Fruit fly (Drosophila melanogaster) whole organism, embryonic: ENCODE results near the gene Nse1.

Experiments used
- Asciz ChIP-seq: fragments of 200-800 bp; sonication (Bioruptor generic); optimal IDR thresholded peaks from 2 replicates; lab custom pipeline; 2017; ENCODE audit warnings: missing biosample characterization, mild to moderate bottlenecking, missing genetic modification characterization, missing genetic modification reagents
- Bteb2 ChIP-seq: fragments of 200-800 bp; sonication (Bioruptor generic); optimal IDR thresholded peaks from 2 replicates; lab custom pipeline; 2016; ENCODE audit warnings: missing biosample characterization, missing genetic modification characterization
- CG10267 ChIP-seq: fragments of 200-800 bp; sonication (Bioruptor generic); optimal IDR thresholded peaks from 2 replicates; lab custom pipeline; 2018; ENCODE audit warnings: missing biosample characterization, mild to moderate bottlenecking, missing genetic modification characterization, moderate library complexity
- CG12299 ChIP-seq: fragments of 200-800 bp; sonication (Bioruptor generic); optimal IDR thresholded peaks from 2 replicates; lab custom pipeline; 2018; ENCODE audit warnings: missing biosample characterization, mild to moderate bottlenecking, missing genetic modification characterization
- CG13775 ChIP-seq: fragments of 200-800 bp; sonication (Bioruptor generic); optimal IDR thresholded peaks from 3 replicates; lab custom pipeline; 2017; ENCODE audit warnings: missing biosample characterization, mild to moderate bottlenecking, missing genetic modification characterization
- CG16779 ChIP-seq: fragments of 200-800 bp; sonication (Bioruptor generic); IDR thresholded peaks from 2 replicates; pipeline ENCODE4 v1.3.6; 2022; ENCODE audit warnings: missing biosample characterization, missing genetic modification characterization
- CG16863 ChIP-seq: fragments of 200-800 bp; sonication (Bioruptor generic); optimal IDR thresholded peaks from 3 replicates; lab custom pipeline; 2016; ENCODE audit warnings: missing biosample characterization, missing genetic modification characterization
- CG1832 ChIP-seq: fragments of 200-800 bp; sonication (Bioruptor generic); optimal IDR thresholded peaks from 2 replicates; lab custom pipeline; 2017; ENCODE audit warnings: missing biosample characterization, mild to moderate bottlenecking, missing genetic modification characterization, inconsistent platforms
- CG18476 ChIP-seq: fragments of 200-800 bp; sonication (Bioruptor generic); optimal IDR thresholded peaks from 2 replicates; lab custom pipeline; 2016; ENCODE audit warnings: missing biosample characterization, mild to moderate bottlenecking, missing genetic modification characterization
- CG32767 ChIP-seq: fragments of 200-800 bp; sonication (Bioruptor generic); IDR thresholded peaks from 2 replicates; pipeline ENCODE4 v1.3.6; 2022; ENCODE audit warnings: missing biosample characterization, missing genetic modification characterization
- CG4617 ChIP-seq: fragments of 200-800 bp; sonication (Bioruptor generic); optimal IDR thresholded peaks from 3 replicates; lab custom pipeline; 2016; ENCODE audit warnings: missing biosample characterization, missing genetic modification characterization, borderline replicate concordance
- CG4820 ChIP-seq: fragments of 200-800 bp; sonication (Bioruptor generic); optimal IDR thresholded peaks from 3 replicates; lab custom pipeline; 2016; ENCODE audit warnings: missing biosample characterization, missing genetic modification characterization
- CG7271 ChIP-seq: fragments of 200-800 bp; sonication (Bioruptor generic); optimal IDR thresholded peaks from 2 replicates; lab custom pipeline; 2018; ENCODE audit warnings: missing biosample characterization, mild to moderate bottlenecking, missing genetic modification characterization, moderate library complexity
- CG7745 ChIP-seq: fragments of 200-800 bp; sonication (Bioruptor generic); optimal IDR thresholded peaks from 2 replicates; lab custom pipeline; 2018; ENCODE audit warnings: missing biosample characterization, mild to moderate bottlenecking, missing genetic modification characterization, moderate library complexity
- CG7987 ChIP-seq: fragments of 200-800 bp; sonication (Bioruptor generic); optimal IDR thresholded peaks from 2 replicates; lab custom pipeline; 2018; ENCODE audit warnings: missing biosample characterization, mild to moderate bottlenecking, missing genetic modification characterization, moderate library complexity
- CG9727 ChIP-seq: fragments of 200-800 bp; sonication (Bioruptor generic); optimal IDR thresholded peaks from 3 replicates; lab custom pipeline; 2017; ENCODE audit warnings: missing biosample characterization, mild to moderate bottlenecking, missing genetic modification characterization
- Doc2 ChIP-seq: fragments of 200-800 bp; sonication (Bioruptor generic); IDR thresholded peaks from 2 replicates; pipeline ENCODE4 v1.3.6; 2022; ENCODE audit warnings: missing biosample characterization, missing genetic modification characterization
- Fer1 ChIP-seq: fragments of 200-800 bp; sonication (Bioruptor generic); optimal IDR thresholded peaks from 2 replicates; lab custom pipeline; 2017; ENCODE audit warnings: missing biosample characterization, mild to moderate bottlenecking, missing genetic modification characterization
- H2.0 ChIP-seq: fragments of 200-800 bp; sonication (Bioruptor generic); IDR thresholded peaks from 2 replicates; pipeline ENCODE4 v1.3.6; 2022; ENCODE audit warnings: missing biosample characterization, missing genetic modification characterization
- Lhr ChIP-seq: fragments of 200-800 bp; sonication (Bioruptor generic); optimal IDR thresholded peaks from 3 replicates; lab custom pipeline; 2017; ENCODE audit warnings: mild to moderate bottlenecking, missing biosample characterization, missing genetic modification reagents, missing genetic modification characterization
- MESR4 ChIP-seq: fragments of 200-800 bp; sonication (Bioruptor generic); optimal IDR thresholded peaks from 2 replicates; lab custom pipeline; 2018; ENCODE audit warnings: missing biosample characterization, mild to moderate bottlenecking, missing genetic modification characterization, moderate library complexity
- Med ChIP-seq: fragments of 200-800 bp; sonication (Bioruptor generic); peaks from one replicate; lab custom pipeline; 2016; ENCODE audit warnings: missing biosample characterization, missing genetic modification characterization, mild to moderate bottlenecking, inconsistent platforms, moderate library complexity
- NFAT ChIP-seq: fragments of 200-800 bp; sonication (Bioruptor generic); IDR thresholded peaks from 2 replicates; pipeline ENCODE4 v1.3.6; 2022; ENCODE audit warnings: missing biosample characterization, missing genetic modification characterization
- Nf-YC ChIP-seq: fragments of 200-800 bp; optimal IDR thresholded peaks from 3 replicates; lab custom pipeline; 2019; ENCODE audit warnings: missing biosample characterization, mild to moderate bottlenecking, missing genetic modification characterization, moderate library complexity
- NfI ChIP-seq: fragments of 200-800 bp; sonication (Bioruptor generic); optimal IDR thresholded peaks from 3 replicates; lab custom pipeline; 2018; ENCODE audit warnings: missing biosample characterization, mild to moderate bottlenecking, missing genetic modification characterization, moderate library complexity
- PHDP ChIP-seq: fragments of 200-800 bp; sonication (Bioruptor generic); optimal IDR thresholded peaks from 3 replicates; lab custom pipeline; 2018; ENCODE audit warnings: missing biosample characterization, mild to moderate bottlenecking, missing genetic modification characterization, moderate library complexity
- Scr ChIP-seq: fragments of 200-800 bp; sonication (Bioruptor generic); IDR thresholded peaks from 2 replicates; pipeline ENCODE4 v1.3.6; 2022; ENCODE audit warnings: missing biosample characterization, missing genetic modification characterization; ENCODE audit not compliant: partially characterized antibody
- Sin3A ChIP-seq: fragments of >200 bp; optimal IDR thresholded peaks from 2 replicates; lab custom pipeline; 2018
- Tbp ChIP-seq: fragments of >200 bp; optimal IDR thresholded peaks from 2 replicates; lab custom pipeline; 2018; ENCODE audit warnings: missing biosample characterization, missing genetic modification characterization
- YL-1 ChIP-seq: fragments of 200-800 bp; sonication (Bioruptor generic); optimal IDR thresholded peaks from 3 replicates; lab custom pipeline; 2017; ENCODE audit warnings: missing biosample characterization, mild to moderate bottlenecking, missing genetic modification characterization
- ap ChIP-seq: fragments of 200-800 bp; sonication (Bioruptor generic); IDR thresholded peaks from 2 replicates; pipeline ENCODE4 v1.3.6; 2022; ENCODE audit warnings: missing biosample characterization, missing genetic modification characterization
- ara ChIP-seq: fragments of 200-800 bp; sonication (Bioruptor generic); IDR thresholded peaks from 2 replicates; pipeline ENCODE4 v1.3.6; 2022; ENCODE audit warnings: missing biosample characterization, missing genetic modification characterization
- chif ChIP-seq, 2 experiments: fragments of 200-800 bp; sonication (Bioruptor generic); optimal IDR thresholded peaks; 3 replicates each; lab custom pipeline; 2016; ENCODE audit warnings: missing biosample characterization in 2 of 2, missing genetic modification characterization in 2 of 2
- da ChIP-seq: fragments of 200-800 bp; sonication (Bioruptor generic); optimal IDR thresholded peaks from 2 replicates; lab custom pipeline; 2016; ENCODE audit warnings: missing biosample characterization, missing genetic modification characterization
- emc ChIP-seq: fragments of 200-800 bp; sonication (Bioruptor generic); optimal IDR thresholded peaks from 2 replicates; lab custom pipeline; 2016; ENCODE audit warnings: missing biosample characterization, missing genetic modification characterization
- esg ChIP-seq: fragments of 200-800 bp; sonication (Bioruptor generic); conservative IDR thresholded peaks from 2 replicates; pipeline ENCODE4 v1.3.6; 2022; ENCODE audit warnings: missing biosample characterization, missing genetic modification characterization
- fd64A ChIP-seq: fragments of 200-800 bp; sonication (Bioruptor generic); optimal IDR thresholded peaks from 3 replicates; lab custom pipeline; 2018; ENCODE audit warnings: missing biosample characterization, mild to moderate bottlenecking, missing genetic modification characterization
- hbn ChIP-seq: fragments of 200-800 bp; sonication (Bioruptor generic); IDR thresholded peaks from 2 replicates; pipeline ENCODE4 v1.3.6; 2022; ENCODE audit warnings: missing biosample characterization, missing genetic modification characterization; ENCODE audit not compliant: partially characterized antibody
- luna ChIP-seq: fragments of 200-800 bp; sonication (Bioruptor generic); optimal IDR thresholded peaks from 2 replicates; lab custom pipeline; 2016; ENCODE audit warnings: missing biosample characterization, missing genetic modification characterization
- oc ChIP-seq: fragments of 200-800 bp; sonication (Bioruptor generic); optimal IDR thresholded peaks from 2 replicates; lab custom pipeline; 2018; ENCODE audit warnings: missing biosample characterization, mild to moderate bottlenecking, missing genetic modification characterization, moderate library complexity
- pan ChIP-seq, 4 experiments: fragments of >200 bp in 3 of 4; fragments of 200-800 bp in 1 of 4; sonication (Bioruptor generic) in 1 of 4; optimal IDR thresholded peaks in 3 of 4; IDR thresholded peaks in 1 of 4; 2 replicates each; pipeline versions ENCODE4 v1.3.6 to Lab custom; 2017 to 2022; ENCODE audit warnings: missing biosample characterization in 2 of 4, missing genetic modification characterization in 2 of 4, mixed read lengths in 1 of 4
- pnt ChIP-seq: fragments of 200-800 bp; sonication (Bioruptor generic); optimal IDR thresholded peaks from 3 replicates; lab custom pipeline; 2016; ENCODE audit warnings: missing biosample characterization, missing genetic modification characterization
- ro ChIP-seq: fragments of 200-800 bp; sonication (Bioruptor generic); IDR thresholded peaks from 2 replicates; pipeline ENCODE4 v1.3.6; 2022; ENCODE audit warnings: missing biosample characterization, missing genetic modification characterization
- sens ChIP-seq: fragments of 200-800 bp; sonication (Bioruptor generic); peaks from one replicate; lab custom pipeline; 2016; ENCODE audit warnings: missing biosample characterization, missing genetic modification characterization
- twi ChIP-seq: fragments of 200-800 bp; optimal IDR thresholded peaks from 2 replicates; lab custom pipeline; 2019; ENCODE audit warnings: missing biosample characterization, mild to moderate bottlenecking, missing genetic modification characterization, moderate library complexity
- vfl ChIP-seq: fragments of 200-800 bp; sonication (Bioruptor generic); optimal IDR thresholded peaks from 2 replicates; lab custom pipeline; 2016; ENCODE audit warnings: missing biosample characterization, missing genetic modification characterization
- vnd ChIP-seq: fragments of 200-800 bp; sonication (Bioruptor generic); IDR thresholded peaks from 3 replicates; pipeline ENCODE4 v1.3.6; 2022; ENCODE audit warnings: missing biosample characterization, missing genetic modification characterization; ENCODE audit not compliant: partially characterized antibody
- wek ChIP-seq: fragments of 200-800 bp; sonication (Bioruptor generic); optimal IDR thresholded peaks from 3 replicates; lab custom pipeline; 2018; ENCODE audit warnings: missing biosample characterization, mild to moderate bottlenecking, missing genetic modification characterization, moderate library complexity
- z ChIP-seq: fragments of 200-800 bp; sonication (Bioruptor generic); IDR thresholded peaks from 3 replicates; pipeline ENCODE4 v1.3.6; 2022; ENCODE audit warnings: missing biosample characterization, missing genetic modification characterization
- zen ChIP-seq: fragments of 200-800 bp; sonication (Bioruptor generic); optimal IDR thresholded peaks from 3 replicates; lab custom pipeline; 2018; ENCODE audit warnings: missing biosample characterization, mild to moderate bottlenecking, missing genetic modification characterization, moderate library complexity

Nse1 gene

DNA sequence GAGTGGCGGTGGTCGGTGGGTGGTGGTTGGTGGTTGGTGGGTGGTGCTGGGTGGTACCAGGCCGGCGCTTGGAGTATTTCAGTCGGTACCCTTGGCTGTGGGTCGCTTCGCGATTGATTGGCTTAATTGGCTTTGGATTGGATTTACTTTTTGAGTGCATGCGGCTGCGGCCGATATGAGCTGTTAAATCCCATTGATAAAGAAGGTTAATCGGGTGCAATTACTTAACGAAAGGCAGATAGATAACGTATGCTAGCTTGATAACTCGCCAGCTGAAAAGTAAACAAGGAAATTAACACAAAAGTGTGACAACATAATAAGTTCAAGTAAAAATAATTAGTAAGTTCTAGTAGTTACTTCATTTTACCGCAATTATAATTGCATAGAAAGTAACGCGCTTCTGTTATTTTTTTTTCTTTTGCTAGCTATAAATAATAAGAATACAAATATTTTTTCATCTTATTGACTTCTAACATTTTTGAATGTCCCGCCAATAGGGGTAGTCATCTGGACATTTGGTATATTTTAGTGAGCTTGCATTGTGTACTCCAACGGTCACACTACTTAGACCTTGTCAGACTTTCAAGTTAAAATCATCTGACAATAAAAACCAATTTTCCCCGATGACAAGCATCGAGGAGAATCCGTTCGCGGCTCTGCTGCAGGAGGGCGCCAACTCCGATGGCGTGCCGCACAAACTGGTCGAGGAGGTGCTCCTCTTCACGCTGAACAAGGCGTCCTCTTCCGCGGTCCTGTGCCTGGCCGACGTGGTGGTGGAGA lies 19.3 kb downstream of the Nse1 start, which contains the start of the genes CG31636 and Ube4A (continued):
- TF ChIP-seq NFAT (GFP tag; lab: Robert Waterston, UW) (no peak), MESR4 (peak; percentile 82), emc (GFP tag; lab: Kevin White, UChicago) (no peak), H2.0 (GFP tag; lab: Robert Waterston, UW) (no peak), PHDP (tag; lab: Kevin White, UChicago) (no peak), Scr (GFP tag; lab: Robert Waterston, UW) (no peak), esg (no peak), chif (GFP tag; optimal IDR thresholded peaks at IDR 0.05; lab: Kevin White, UChicago) (no peak), CG16779 (GFP tag; lab: Robert Waterston, UW) (no peak), ara (no peak), Doc2 (GFP tag; lab: Robert Waterston, UW) (no peak), pnt (GFP tag; lab: Kevin White, UChicago) (no peak), luna (GFP tag; lab: Kevin White, UChicago) (no peak), wek (peak; percentile 96), CG32767 (GFP tag; lab: Robert Waterston, UW) (no peak), CG7271 (tag; lab: Kevin White, UChicago) (no peak), CG13775 (GFP tag; lab: Kevin White, UChicago) (no peak), vfl (GFP tag; lab: Kevin White, UChicago) (no peak), YL-1 (GFP tag; lab: Kevin White, UChicago) (peak; percentile 30), CG7987 (GFP tag; lab: Kevin White, UChicago) (no peak), Nf-YC (no peak), CG7745 (tag; lab: Kevin White, UChicago) (peak; percentile 86), Tbp (GFP tag; lab: Kevin White, UChicago) (no peak), hbn (GFP tag; lab: Robert Waterston, UW) (no peak), CG12299 (no peak), sens (GFP tag; lab: Kevin White, UChicago) (no peak), Fer1 (GFP tag; lab: Kevin White, UChicago) (no peak), CG10267 (tag; lab: Kevin White, UChicago) (peak; percentile 22), vnd (GFP tag; lab: Robert Waterston, UW) (0 out of 3 replicates have a peak, but pooled peaks have one; percentile 37), fd64A (GFP tag; lab: Kevin White, UChicago) (no peak), CG9727 (GFP tag; lab: Kevin White, UChicago) (no peak), NfI (GFP tag; lab: Kevin White, UChicago) (no peak), z (GFP tag; lab: Robert Waterston, UW) (no peak), zen (tag; lab: Kevin White, UChicago) (no peak), da (no peak), twi (tag; lab: Kevin White, UChicago) (no peak), CG4820 (GFP tag; lab: Kevin White, UChicago) (no peak), CG4617 (GFP tag; lab: Kevin White, UChicago) (peak; percentile 88), oc (tag; lab: Kevin White, UChicago) (no peak), CG1832 (GFP tag; lab: Kevin White, UChicago) (no peak), Lhr (GFP tag; lab: Kevin White, UChicago) (no peak), Med (GFP tag; lab: Kevin White, UChicago) (peak; percentile 75), pan (optimal IDR thresholded peaks at IDR 0.05; lab: Kevin White, UChicago) (no peak), pan (GFP tag; optimal IDR thresholded peaks at IDR 0.05 in 1 of 2, IDR thresholded peaks at IDR 0.05 in 1 of 2) (no peak), Bteb2 (GFP tag; lab: Kevin White, UChicago) (no peak), Sin3A (lab: Kevin White, UChicago) (no peak), Asciz (GFP tag; lab: Kevin White, UChicago) (no peak), ap (GFP tag; lab: Robert Waterston, UW) (no peak), ro (GFP tag; lab: Robert Waterston, UW) (no peak), CG18476 (no peak), CG16863 (GFP tag; lab: Kevin White, UChicago) (no peak)
